Worm (Caenorhabditis elegans): Measurements from ENCODE around the gene skr-3.

ce11 chrV:16163719-16164118 lies 42.8 kb downstream of the skr-3 start, which contains the start of gene F10A3.12:
- no peak for TF ChIP-seq unc-62 (GFP tag; optimal IDR thresholded peaks at IDR 0.05)
- no peak for TF ChIP-seq nhr-28 (tag; optimal IDR thresholded peaks at IDR 0.05)
- TF ChIP-seq ama-1 (optimal IDR thresholded peaks at IDR 0.05) = no peak
- no peak for TF ChIP-seq fkh-10 (GFP tag; optimal IDR thresholded peaks at IDR 0.05)
- TF ChIP-seq eor-1 (tag; optimal IDR thresholded peaks at IDR 0.05) = no peak
- no peak for TF ChIP-seq snpc-4 (tag; optimal IDR thresholded peaks at IDR 0.05)
- no peak for TF ChIP-seq elt-1 (tag; optimal IDR thresholded peaks at IDR 0.05)
- no peak for TF ChIP-seq pqm-1 (tag; optimal IDR thresholded peaks at IDR 0.05)
- TF ChIP-seq mdl-1 (tag; optimal IDR thresholded peaks at IDR 0.05) = no peak
- no peak for TF ChIP-seq tbx-2 (tag; optimal IDR thresholded peaks at IDR 0.05)
- TF ChIP-seq hmg-11 (tag; optimal IDR thresholded peaks at IDR 0.05) = no peak
- TF ChIP-seq zag-1 (tag; optimal IDR thresholded peaks at IDR 0.05) = no peak
- TF ChIP-seq egl-27 (tag; optimal IDR thresholded peaks at IDR 0.05) = no peak

All from whole organism, L3 larva.